Fruit fly (Drosophila melanogaster) whole organism, pupa: ENCODE results near the gene CG43367.

Source experiments
- CG10348 ChIP-seq: fragments of 200-800 bp; sonication (Bioruptor generic); IDR thresholded peaks from 2 replicates; pipeline ENCODE4 v1.3.6; 2022; ENCODE audit warnings: missing biosample characterization, missing genetic modification characterization
- CG12605 ChIP-seq: fragments of 200-800 bp; sonication (Bioruptor generic); IDR thresholded peaks from 2 replicates; pipeline ENCODE4 v1.3.6; 2022; ENCODE audit warnings: missing biosample characterization, missing genetic modification characterization
- CG13204 ChIP-seq: fragments of 200-800 bp; sonication (Bioruptor generic); optimal IDR thresholded peaks from 2 replicates; lab custom pipeline; 2018; ENCODE audit warnings: missing biosample characterization, mild to moderate bottlenecking, missing genetic modification characterization, moderate library complexity
- CG14655 ChIP-seq: fragments of 200-800 bp; sonication (Bioruptor generic); optimal IDR thresholded peaks from 3 replicates; lab custom pipeline; 2017; ENCODE audit warnings: mild to moderate bottlenecking, missing biosample characterization, missing genetic modification reagents, missing genetic modification characterization
- CG15710 ChIP-seq: fragments of 200-800 bp; sonication (Bioruptor generic); optimal IDR thresholded peaks from 2 replicates; lab custom pipeline; 2018; ENCODE audit warnings: missing biosample characterization, mild to moderate bottlenecking, missing genetic modification characterization, moderate library complexity
- CG17806 ChIP-seq: fragments of 200-800 bp; sonication (Bioruptor generic); optimal IDR thresholded peaks from 2 replicates; lab custom pipeline; 2018; ENCODE audit warnings: missing biosample characterization, mild to moderate bottlenecking, missing genetic modification characterization, moderate library complexity
- CG32121 ChIP-seq: fragments of 200-800 bp; sonication (Bioruptor generic); IDR thresholded peaks from 2 replicates; pipeline ENCODE4 v1.3.6; 2022; ENCODE audit warnings: missing biosample characterization, missing genetic modification characterization
- CG34367 ChIP-seq: fragments of 200-800 bp; sonication (Bioruptor generic); optimal IDR thresholded peaks from 2 replicates; lab custom pipeline; 2018; ENCODE audit warnings: missing biosample characterization, mild to moderate bottlenecking, missing genetic modification characterization
- CG4496 ChIP-seq: fragments of 200-800 bp; sonication (Bioruptor generic); IDR thresholded peaks from 3 replicates; pipeline ENCODE4 v1.3.6; 2022; ENCODE audit warnings: missing biosample characterization, missing genetic modification characterization
- CG8159 ChIP-seq: fragments of 200-800 bp; sonication (Bioruptor generic); optimal IDR thresholded peaks from 3 replicates; lab custom pipeline; 2018; ENCODE audit warnings: missing biosample characterization, mild to moderate bottlenecking, missing genetic modification characterization, moderate library complexity
- CG8301 ChIP-seq: fragments of 200-800 bp; sonication (Bioruptor generic); optimal IDR thresholded peaks from 2 replicates; lab custom pipeline; 2018; ENCODE audit warnings: missing biosample characterization, mild to moderate bottlenecking, missing genetic modification characterization
- CG9948 ChIP-seq: fragments of 200-800 bp; sonication (Bioruptor generic); optimal IDR thresholded peaks from 2 replicates; lab custom pipeline; 2018; ENCODE audit warnings: missing biosample characterization, mild to moderate bottlenecking, missing genetic modification characterization, moderate library complexity
- D1 ChIP-seq: fragments of 200-800 bp; sonication (Bioruptor generic); optimal IDR thresholded peaks from 2 replicates; lab custom pipeline; 2018; ENCODE audit warnings: missing biosample characterization, mild to moderate bottlenecking, missing genetic modification characterization, moderate library complexity
- EcR ChIP-seq: fragments of 200-800 bp; sonication (Bioruptor generic); optimal IDR thresholded peaks from 3 replicates; lab custom pipeline; 2019; ENCODE audit warnings: missing biosample characterization, missing genetic modification characterization, mild to moderate bottlenecking, moderate library complexity, missing genetic modification reagents
- Ets98B ChIP-seq: fragments of 200-800 bp; sonication (Bioruptor generic); IDR thresholded peaks from 2 replicates; pipeline ENCODE4 v1.3.6; 2022; ENCODE audit warnings: missing biosample characterization, missing genetic modification characterization
- Pif1A ChIP-seq: fragments of 200-800 bp; sonication (Bioruptor generic); optimal IDR thresholded peaks from 3 replicates; lab custom pipeline; 2016; ENCODE audit warnings: missing biosample characterization, missing genetic modification characterization
- Pif1B ChIP-seq: fragments of 200-800 bp; sonication (Bioruptor generic); optimal IDR thresholded peaks from 3 replicates; lab custom pipeline; 2016; ENCODE audit warnings: missing biosample characterization, missing genetic modification characterization
- Snoo ChIP-seq: fragments of 200-800 bp; sonication (Bioruptor generic); optimal IDR thresholded peaks from 3 replicates; lab custom pipeline; 2017; ENCODE audit warnings: missing biosample characterization, mild to moderate bottlenecking, missing genetic modification characterization, inconsistent platforms
- fd96Ca ChIP-seq: fragments of 200-800 bp; sonication (Bioruptor generic); IDR thresholded peaks from 3 replicates; pipeline ENCODE4 v1.3.6; 2022; ENCODE audit warnings: missing biosample characterization, missing genetic modification characterization
- gl ChIP-seq: fragments of 200-800 bp; sonication (Bioruptor generic); optimal IDR thresholded peaks from 2 replicates; lab custom pipeline; 2018; ENCODE audit warnings: missing biosample characterization, mild to moderate bottlenecking, missing genetic modification characterization
- rn ChIP-seq: fragments of 200-800 bp; sonication (Bioruptor generic); IDR thresholded peaks from 2 replicates; pipeline ENCODE4 v1.3.6; 2022; ENCODE audit warnings: missing biosample characterization, missing genetic modification characterization

Gene CG43367

DNA sequence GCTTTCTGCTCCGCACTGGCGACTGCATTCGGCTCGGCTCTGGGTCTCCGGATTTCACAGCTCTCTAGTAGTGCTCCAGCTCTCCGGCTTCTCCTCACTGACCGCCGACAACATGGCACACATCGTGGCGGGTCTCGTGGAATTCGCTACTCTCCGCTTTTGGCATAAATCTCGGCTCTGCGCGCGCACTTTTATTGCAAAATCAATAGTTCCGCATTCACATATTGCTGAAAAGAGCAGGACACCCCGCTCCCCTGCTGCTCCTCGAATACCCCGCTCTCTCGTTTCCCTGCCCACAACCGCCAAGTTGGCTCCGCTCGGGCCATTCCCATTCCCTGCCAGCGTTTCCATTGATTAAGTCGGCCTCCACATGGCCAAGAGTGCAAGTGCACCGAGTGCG, 8.5 kb upstream of the CG43367 start:
- TF ChIP-seq fd96Ca (GFP tag; lab: Robert Waterston, UW): no peak
- TF ChIP-seq CG13204 (GFP tag; lab: Kevin White, UChicago): no peak
- 0 out of 2 replicates have a peak, but pooled peaks have one; percentile 27 for TF ChIP-seq CG12605 (GFP tag; lab: Robert Waterston, UW)
- no peak for TF ChIP-seq CG34367 (tag; lab: Kevin White, UChicago)
- no peak for TF ChIP-seq CG15710 (tag; lab: Kevin White, UChicago)
- TF ChIP-seq CG32121: no peak
- no peak for TF ChIP-seq Pif1A (GFP tag; lab: Kevin White, UChicago)

dm6 chr3L:4186659-4187058, 7.1 kb upstream of the CG43367 start, which contains the start of gene VhaM9.7-c:
TSS of gene VhaM9.7-c (minus strand) at chr3L:4186865.
- TF ChIP-seq CG8159 (tag; lab: Kevin White, UChicago) (peak; percentile 18), fd96Ca (GFP tag; lab: Robert Waterston, UW) (no peak), rn (0 out of 2 replicates have a peak, but pooled peaks have one; percentile 11), CG4496 (GFP tag; lab: Robert Waterston, UW) (no peak), CG8301 (tag; lab: Kevin White, UChicago) (no peak), CG32121 (no peak), CG14655 (GFP tag; lab: Kevin White, UChicago) (no peak), Pif1B (GFP tag; lab: Kevin White, UChicago) (no peak), CG12605 (GFP tag; lab: Robert Waterston, UW) (no peak), D1 (peak; percentile 6), CG15710 (tag; lab: Kevin White, UChicago) (peak; percentile 4), CG13204 (GFP tag; lab: Kevin White, UChicago) (no peak), Snoo (tag; lab: Kevin White, UChicago) (no peak), EcR (no peak), CG34367 (tag; lab: Kevin White, UChicago) (no peak), CG9948 (tag; lab: Kevin White, UChicago) (no peak)

DNA sequence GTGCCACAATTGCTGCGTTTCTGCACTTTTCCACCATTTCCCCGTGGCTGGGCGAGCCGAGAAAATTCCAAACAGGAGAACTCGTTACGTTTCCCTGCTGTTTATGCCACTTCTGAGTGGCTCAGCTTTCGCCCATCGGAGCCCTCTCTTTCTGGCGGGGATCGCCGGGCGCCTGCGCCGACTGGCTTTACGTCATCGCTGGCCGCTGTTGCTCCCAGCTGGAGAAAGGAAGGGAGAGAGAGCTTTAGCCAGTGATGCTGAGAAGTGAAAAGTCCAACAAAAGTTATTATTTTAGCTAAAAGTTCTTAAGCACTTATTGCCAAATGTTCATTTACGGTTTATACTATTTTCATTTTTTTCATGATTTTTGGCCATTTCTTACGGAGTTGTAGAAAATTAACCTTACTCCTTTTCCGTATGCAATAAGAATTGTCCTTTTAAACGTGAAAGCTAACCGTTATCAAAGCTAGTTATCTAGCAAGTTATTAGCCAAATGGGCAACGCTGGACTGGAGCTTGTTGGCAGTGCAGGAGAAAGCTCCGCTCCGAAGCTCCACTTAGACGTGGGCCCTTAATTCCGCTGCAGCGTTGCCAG, 5.8 kb upstream of the CG43367 start, which contains the start of the genes Teh2 and tipE:
TSS of gene Teh2 (minus strand) at position 94 of the 594 bp plus-strand sequence.
TSS of gene tipE (plus strand) at position 570 of the 594 bp plus-strand sequence.
- TF ChIP-seq rn: no peak
- no peak for TF ChIP-seq EcR
- TF ChIP-seq CG9948 (tag; lab: Kevin White, UChicago): no peak
- TF ChIP-seq Pif1A (GFP tag; lab: Kevin White, UChicago): no peak
- no peak for TF ChIP-seq Pif1B (GFP tag; lab: Kevin White, UChicago)
- no peak for TF ChIP-seq Ets98B (GFP tag; lab: Robert Waterston, UW)
- no peak for TF ChIP-seq CG34367 (tag; lab: Kevin White, UChicago)
- no peak for TF ChIP-seq gl (tag; lab: Kevin White, UChicago)

dm6 chr3L:4204239-4204638, 10.4 kb downstream of the CG43367 start, which contains the start of gene CG15005:
TSS of gene CG15005 (minus strand) at chr3L:4204339.
- TF ChIP-seq CG10348 (no peak), CG9948 (tag; lab: Kevin White, UChicago) (no peak), EcR (no peak), Pif1B (GFP tag; lab: Kevin White, UChicago) (no peak), CG4496 (GFP tag; lab: Robert Waterston, UW) (no peak), Snoo (tag; lab: Kevin White, UChicago) (no peak), D1 (no peak), CG15710 (tag; lab: Kevin White, UChicago) (no peak), CG8301 (tag; lab: Kevin White, UChicago) (no peak), CG17806 (tag; lab: Kevin White, UChicago) (no peak), Pif1A (GFP tag; lab: Kevin White, UChicago) (no peak), fd96Ca (GFP tag; lab: Robert Waterston, UW) (no peak)
- TF ChIP-seq, all 21 proteins: peak for 0

- no peak for TF ChIP-seq Pif1A (GFP tag; lab: Kevin White, UChicago)
- TF ChIP-seq, all 21 proteins: peak for 0
Observed at dm6 chr3L:4204867-4205266, 11.1 kb downstream of the CG43367 start.

dm6 chr3L:4209078-4209477, 15.3 kb downstream of the CG43367 start, which contains the start of gene Cpr64Aa:
TSS of gene Cpr64Aa (minus strand) at chr3L:4209178.
- no peak for TF ChIP-seq Pif1B (GFP tag; lab: Kevin White, UChicago)
- TF ChIP-seq Pif1A (GFP tag; lab: Kevin White, UChicago): no peak
- no peak for TF ChIP-seq CG8301 (tag; lab: Kevin White, UChicago)
- no peak for TF ChIP-seq EcR
- TF ChIP-seq CG10348: no peak
- no peak for TF ChIP-seq CG13204 (GFP tag; lab: Kevin White, UChicago)
- no peak for TF ChIP-seq rn
- TF ChIP-seq D1: no peak
- no peak for TF ChIP-seq CG34367 (tag; lab: Kevin White, UChicago)
- no peak for TF ChIP-seq CG32121
- no peak for TF ChIP-seq CG8159 (tag; lab: Kevin White, UChicago)
- no peak for TF ChIP-seq CG9948 (tag; lab: Kevin White, UChicago)
- TF ChIP-seq fd96Ca (GFP tag; lab: Robert Waterston, UW): no peak
- TF ChIP-seq Ets98B (GFP tag; lab: Robert Waterston, UW): no peak
- no peak for TF ChIP-seq CG4496 (GFP tag; lab: Robert Waterston, UW)
- TF ChIP-seq CG12605 (GFP tag; lab: Robert Waterston, UW): no peak
